Worm (Caenorhabditis elegans) whole organism, early embryonic: ENCODE data around the gene copd-1.

ENCODE experiments used
- B0310.2 ChIP-seq: sonication (generic microtip); optimal IDR thresholded peaks from 2 replicates; lab custom pipeline; 2016; ENCODE audit warnings: mild to moderate bottlenecking, missing genetic modification characterization, missing compliant biosample characterization
- F13C5.2 ChIP-seq: sonication (generic microtip); optimal IDR thresholded peaks from 2 replicates; lab custom pipeline; 2017; ENCODE audit warnings: mild to moderate bottlenecking, missing genetic modification characterization, inconsistent platforms, missing compliant biosample characterization
- aly-1 ChIP-seq: sonication (generic microtip); optimal IDR thresholded peaks from 2 replicates; lab custom pipeline; 2016; ENCODE audit warnings: missing genetic modification characterization, missing compliant biosample characterization
- ama-1 ChIP-seq: fragments of 150-350 bp; optimal IDR thresholded peaks from 2 replicates; lab custom pipeline; 2014
- ceh-13 ChIP-seq: fragments of 200-800 bp; sonication (Bioruptor generic); optimal IDR thresholded peaks from 2 replicates; lab custom pipeline; 2018; ENCODE audit warnings: mild to moderate bottlenecking, missing genetic modification characterization, missing compliant biosample characterization
- ceh-36 ChIP-seq: sonication (generic microtip); optimal IDR thresholded peaks from 2 replicates; lab custom pipeline; 2016; ENCODE audit warnings: missing genetic modification characterization, inconsistent platforms, missing compliant biosample characterization
- ets-7 ChIP-seq: sonication (generic microtip); optimal IDR thresholded peaks from 2 replicates; lab custom pipeline; 2016; ENCODE audit warnings: missing genotype, missing genetic modification characterization, missing compliant biosample characterization
- flt-1 ChIP-seq: fragments of 200-800 bp; sonication (Bioruptor generic); IDR thresholded peaks from 2 replicates; pipeline ENCODE4 v1.3.6; 2022; ENCODE audit warnings: missing genetic modification characterization, missing compliant biosample characterization
- hmbx-1 ChIP-seq: sonication (generic microtip); optimal IDR thresholded peaks from 2 replicates; lab custom pipeline; 2016; ENCODE audit warnings: mild to moderate bottlenecking, missing genetic modification characterization, missing compliant biosample characterization
- hmg-4 ChIP-seq: fragments of 200-800 bp; sonication (Bioruptor generic); optimal IDR thresholded peaks from 2 replicates; lab custom pipeline; 2018; ENCODE audit warnings: mild to moderate bottlenecking, missing genetic modification characterization, missing compliant biosample characterization
- hnd-1 ChIP-seq: sonication (generic microtip); optimal IDR thresholded peaks from 2 replicates; lab custom pipeline; 2016; ENCODE audit warnings: missing genetic modification characterization, missing compliant biosample characterization
- pes-1 ChIP-seq: fragments of 200-800 bp; sonication (Bioruptor generic); IDR thresholded peaks from 2 replicates; pipeline ENCODE4 v1.3.6; 2022; ENCODE audit warnings: missing genetic modification reagents, missing genetic modification characterization, missing compliant biosample characterization
- scrt-1 ChIP-seq: fragments of 200-800 bp; sonication (Bioruptor generic); IDR thresholded peaks from 2 replicates; pipeline ENCODE4 v1.3.6; 2022; ENCODE audit warnings: missing genetic modification characterization, missing compliant biosample characterization
- sea-1 ChIP-seq: fragments of 200-800 bp; sonication (Bioruptor generic); conservative IDR thresholded peaks from 2 replicates; pipeline ENCODE4 v1.3.6; 2022; ENCODE audit warnings: missing genetic modification characterization, missing compliant biosample characterization
- tbx-11 ChIP-seq: fragments of 200-800 bp; sonication (Bioruptor generic); IDR thresholded peaks from 2 replicates; pipeline ENCODE4 v1.3.6; 2022; ENCODE audit warnings: missing genetic modification characterization, missing compliant biosample characterization
- tbx-37 ChIP-seq: fragments of 200-800 bp; sonication (Bioruptor generic); conservative IDR thresholded peaks from 2 replicates; pipeline ENCODE4 v1.3.6; 2022; ENCODE audit warnings: missing genetic modification reagents, missing genetic modification characterization, missing compliant biosample characterization
- tra-4 ChIP-seq: sonication (generic microtip); optimal IDR thresholded peaks from 2 replicates; lab custom pipeline; 2017; ENCODE audit warnings: missing genetic modification characterization, missing compliant biosample characterization

copd-1 gene

ce11 chrIII:6624872-6625271 lies at the start of gene copd-1:
TSS of gene copd-1 (minus strand) at chrIII:6624972.
- no peak for TF ChIP-seq scrt-1 (GFP tag; lab: Robert Waterston, UW)
- no peak for TF ChIP-seq ama-1 (lab: Kevin White, UChicago)
- no peak for TF ChIP-seq hnd-1 (tag; lab: Kevin White, UChicago)
- no peak for TF ChIP-seq tbx-11
- no peak for TF ChIP-seq sea-1 (GFP tag; lab: Robert Waterston, UW)
- no peak for TF ChIP-seq ceh-13 (GFP tag; lab: Kevin White, UChicago)
- TF ChIP-seq ets-7 (tag; lab: Kevin White, UChicago): no peak
- no peak for TF ChIP-seq F13C5.2
- no peak for TF ChIP-seq pes-1
- no peak for TF ChIP-seq tra-4 (tag; lab: Kevin White, UChicago)
- no peak for TF ChIP-seq B0310.2 (tag; lab: Kevin White, UChicago)
- no peak for TF ChIP-seq hmg-4
- no peak for TF ChIP-seq flt-1
- TF ChIP-seq aly-1: no peak
- no peak for TF ChIP-seq hmbx-1
- no peak for TF ChIP-seq ceh-36
- TF ChIP-seq tbx-37 (GFP tag; lab: Robert Waterston, UW): no peak

- TF ChIP-seq B0310.2 (tag; lab: Kevin White, UChicago): no peak
- TF ChIP-seq F13C5.2: no peak
- no peak for TF ChIP-seq flt-1
- no peak for TF ChIP-seq ama-1 (lab: Kevin White, UChicago)
- no peak for TF ChIP-seq sea-1 (GFP tag; lab: Robert Waterston, UW)
- TF ChIP-seq hmg-4: no peak
- TF ChIP-seq scrt-1 (GFP tag; lab: Robert Waterston, UW): no peak
- no peak for TF ChIP-seq ceh-13 (GFP tag; lab: Kevin White, UChicago)
- no peak for TF ChIP-seq ets-7 (tag; lab: Kevin White, UChicago)
- TF ChIP-seq ceh-36: no peak
- TF ChIP-seq hnd-1 (tag; lab: Kevin White, UChicago): no peak
- no peak for TF ChIP-seq tra-4 (tag; lab: Kevin White, UChicago)
- TF ChIP-seq aly-1: no peak
- no peak for TF ChIP-seq tbx-11
- TF ChIP-seq pes-1: no peak
- TF ChIP-seq tbx-37 (GFP tag; lab: Robert Waterston, UW): no peak
- no peak for TF ChIP-seq hmbx-1
Observed at ce11 chrIII:6670737-6671242, 46.0 kb upstream of the copd-1 start.

- TF ChIP-seq sea-1 (GFP tag; lab: Robert Waterston, UW) (peak; percentile 86), tbx-37 (GFP tag; lab: Robert Waterston, UW) (peak; percentile 75), flt-1 (peak; percentile 74), tbx-11 (peak; percentile 80), scrt-1 (GFP tag; lab: Robert Waterston, UW) (peak; percentile 73), pes-1 (peak; percentile 84)
Observed at ce11 chrIII:6661660-6662059, 36.9 kb upstream of the copd-1 start.

- TF ChIP-seq flt-1: no peak
- TF ChIP-seq sea-1 (GFP tag; lab: Robert Waterston, UW): no peak
- TF ChIP-seq ama-1 (lab: Kevin White, UChicago): no peak
- no peak for TF ChIP-seq aly-1
Observed at ce11 chrIII:6655830-6656229, 31.1 kb upstream of the copd-1 start.

ce11 chrIII:6653932-6654331 lies 29.2 kb upstream of the copd-1 start:
- no peak for TF ChIP-seq ceh-13 (GFP tag; lab: Kevin White, UChicago)
- TF ChIP-seq scrt-1 (GFP tag; lab: Robert Waterston, UW): no peak
- TF ChIP-seq aly-1: no peak
- no peak for TF ChIP-seq tbx-11

- no peak for TF ChIP-seq sea-1 (GFP tag; lab: Robert Waterston, UW)
- TF ChIP-seq hnd-1 (tag; lab: Kevin White, UChicago): no peak
- no peak for TF ChIP-seq ets-7 (tag; lab: Kevin White, UChicago)
- no peak for TF ChIP-seq hmbx-1
- no peak for TF ChIP-seq flt-1
- no peak for TF ChIP-seq scrt-1 (GFP tag; lab: Robert Waterston, UW)
- TF ChIP-seq aly-1: no peak
- TF ChIP-seq tbx-11: no peak
- no peak for TF ChIP-seq ceh-13 (GFP tag; lab: Kevin White, UChicago)
- TF ChIP-seq B0310.2 (tag; lab: Kevin White, UChicago): no peak
- no peak for TF ChIP-seq F13C5.2
- TF ChIP-seq ceh-36: no peak
- no peak for TF ChIP-seq hmg-4
- TF ChIP-seq tra-4 (tag; lab: Kevin White, UChicago): no peak
- no peak for TF ChIP-seq pes-1
- no peak for TF ChIP-seq tbx-37 (GFP tag; lab: Robert Waterston, UW)
- no peak for TF ChIP-seq ama-1 (lab: Kevin White, UChicago)
Observed at ce11 chrIII:6651983-6652382, 27.2 kb upstream of the copd-1 start, which contains the start of gene pdfr-1. TSS of gene pdfr-1 (minus strand) at chrIII:6652083.

ce11 chrIII:6647568-6647967 lies 22.8 kb upstream of the copd-1 start:
- no peak for TF ChIP-seq flt-1
- no peak for TF ChIP-seq ceh-36
- TF ChIP-seq hnd-1 (tag; lab: Kevin White, UChicago): no peak
- TF ChIP-seq aly-1: no peak
- TF ChIP-seq tra-4 (tag; lab: Kevin White, UChicago): no peak
- TF ChIP-seq hmg-4: no peak
- no peak for TF ChIP-seq ama-1 (lab: Kevin White, UChicago)
- no peak for TF ChIP-seq sea-1 (GFP tag; lab: Robert Waterston, UW)
- TF ChIP-seq tbx-11: no peak
- no peak for TF ChIP-seq scrt-1 (GFP tag; lab: Robert Waterston, UW)
- TF ChIP-seq hmbx-1: no peak
- no peak for TF ChIP-seq tbx-37 (GFP tag; lab: Robert Waterston, UW)
- no peak for TF ChIP-seq ets-7 (tag; lab: Kevin White, UChicago)
- no peak for TF ChIP-seq ceh-13 (GFP tag; lab: Kevin White, UChicago)
- TF ChIP-seq F13C5.2: no peak
- TF ChIP-seq B0310.2 (tag; lab: Kevin White, UChicago): no peak

ce11 chrIII:6646898-6647297 lies 22.1 kb upstream of the copd-1 start:
- no peak for TF ChIP-seq hnd-1 (tag; lab: Kevin White, UChicago)
- no peak for TF ChIP-seq sea-1 (GFP tag; lab: Robert Waterston, UW)
- no peak for TF ChIP-seq tbx-11
- no peak for TF ChIP-seq B0310.2 (tag; lab: Kevin White, UChicago)
- TF ChIP-seq F13C5.2: no peak
- TF ChIP-seq ama-1 (lab: Kevin White, UChicago): no peak
- no peak for TF ChIP-seq tbx-37 (GFP tag; lab: Robert Waterston, UW)
- no peak for TF ChIP-seq ets-7 (tag; lab: Kevin White, UChicago)
- no peak for TF ChIP-seq pes-1
- TF ChIP-seq ceh-36: no peak
- no peak for TF ChIP-seq ceh-13 (GFP tag; lab: Kevin White, UChicago)
- no peak for TF ChIP-seq tra-4 (tag; lab: Kevin White, UChicago)
- no peak for TF ChIP-seq aly-1
- no peak for TF ChIP-seq flt-1
- TF ChIP-seq hmbx-1: no peak
- TF ChIP-seq scrt-1 (GFP tag; lab: Robert Waterston, UW): no peak
- no peak for TF ChIP-seq hmg-4
